Fruit fly (Drosophila melanogaster) whole organism, wandering third instar larva: ENCODE results near the gene CG9921.

Source experiments
- jim ChIP-seq: fragments of 175-275, 200-325 bp; sonication (Bioruptor generic); optimal IDR thresholded peaks from 2 replicates; lab custom pipeline; 2016; ENCODE audit warnings: missing biosample characterization, mild to moderate bottlenecking, missing genetic modification characterization
- sv ChIP-seq: fragments of 200-800 bp; sonication (Bioruptor generic); optimal IDR thresholded peaks from 3 replicates; lab custom pipeline; 2016; ENCODE audit warnings: missing biosample characterization, missing genetic modification characterization

- TF ChIP-seq jim (GFP tag; lab: Kevin White, UChicago) (no peak), sv (no peak)
Measured at dm6 chrX:16325472-16325871, 7.9 kb downstream of the CG9921 start, which contains the start of gene CalpC.
